Worm (Caenorhabditis elegans) whole organism, L2 larva: ENCODE data around the gene srg-4.

ENCODE experiments used
- alr-1 ChIP-seq: fragments of 150-350 bp; optimal IDR thresholded peaks from 2 replicates; lab custom pipeline; 2014; ENCODE audit warnings: missing biosample characterization, missing genetic modification characterization
- ceh-82 ChIP-seq: fragments of 150-350 bp; optimal IDR thresholded peaks from 2 replicates; lab custom pipeline; 2014; ENCODE audit warnings: missing biosample characterization, missing genetic modification characterization
- dmd-4 ChIP-seq: sonication (generic microtip); optimal IDR thresholded peaks from 2 replicates; lab custom pipeline; 2017; ENCODE audit warnings: missing biosample characterization, missing genetic modification characterization
- fos-1 ChIP-seq: fragments of 150-350 bp; optimal IDR thresholded peaks from 2 replicates; lab custom pipeline; 2014; ENCODE audit warnings: missing biosample characterization, missing genetic modification characterization
- lin-39 ChIP-seq: fragments of 150-350 bp; optimal IDR thresholded peaks from 2 replicates; lab custom pipeline; 2014; ENCODE audit warnings: missing biosample characterization, missing genetic modification reagents, missing genetic modification characterization
- mdl-1 ChIP-seq, 2 experiments: fragments of 150-350 bp in 1 of 2; sonication (generic microtip) in 1 of 2; optimal IDR thresholded peaks; 2 replicates each; lab custom pipeline; 2017; ENCODE audit warnings: missing biosample characterization in 2 of 2, missing genetic modification characterization in 2 of 2
- nhr-12 ChIP-seq: fragments of 150-350 bp; optimal IDR thresholded peaks from 2 replicates; lab custom pipeline; 2014; ENCODE audit warnings: missing biosample characterization, missing genetic modification characterization
- peb-1 ChIP-seq: fragments of 150-350 bp; optimal IDR thresholded peaks from 2 replicates; lab custom pipeline; 2014; ENCODE audit warnings: missing biosample characterization, missing genetic modification characterization
- skn-1 ChIP-seq: sonication (generic microtip); optimal IDR thresholded peaks from 2 replicates; lab custom pipeline; 2017; ENCODE audit warnings: missing biosample characterization, missing genetic modification characterization
- snpc-4 ChIP-seq: fragments of 150-350 bp; optimal IDR thresholded peaks from 2 replicates; lab custom pipeline; 2014; ENCODE audit warnings: missing biosample characterization, missing genetic modification characterization
- unc-39 ChIP-seq: fragments of 150-350 bp; optimal IDR thresholded peaks from 2 replicates; lab custom pipeline; 2014; ENCODE audit warnings: missing biosample characterization, missing genetic modification characterization
- ztf-4 ChIP-seq: fragments of 150-350 bp; optimal IDR thresholded peaks from 2 replicates; lab custom pipeline; 2014; ENCODE audit warnings: missing biosample characterization, missing genetic modification characterization

DNA sequence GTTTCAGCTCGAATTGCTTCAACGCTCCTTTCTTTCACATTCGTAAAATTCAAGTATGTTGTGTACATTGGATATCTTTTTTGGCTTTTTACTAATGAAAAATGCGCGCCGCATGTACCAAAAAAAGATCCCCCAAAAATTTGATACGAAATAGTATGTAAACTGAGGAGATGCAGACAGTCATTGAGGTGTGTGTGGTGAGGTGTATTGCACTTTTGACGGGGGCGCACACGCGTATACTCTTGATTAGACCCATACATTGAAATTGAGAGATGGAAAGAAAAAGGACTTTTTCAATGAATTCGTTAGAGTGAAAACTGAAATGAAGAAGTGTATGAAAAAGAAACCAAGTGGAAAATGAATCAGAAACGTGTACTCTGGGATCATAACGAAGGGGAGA lies 40.5 kb downstream of the srg-4 start:
- TF ChIP-seq skn-1 (tag; lab: Kevin White, UChicago), result no peak
- no peak for TF ChIP-seq ceh-82 (tag; lab: Kevin White, UChicago)
- TF ChIP-seq mdl-1 (tag; optimal IDR thresholded peaks at IDR 0.05; lab: Kevin White, UChicago), result no peak
- TF ChIP-seq dmd-4 (tag; lab: Kevin White, UChicago), result no peak
- TF ChIP-seq alr-1 (tag; lab: Kevin White, UChicago), result no peak
- TF ChIP-seq lin-39 (tag; lab: Kevin White, UChicago), result no peak
- no peak for TF ChIP-seq fos-1 (tag; lab: Kevin White, UChicago)
- TF ChIP-seq ztf-4 (tag; lab: Kevin White, UChicago), result no peak
- TF ChIP-seq unc-39 (tag; lab: Kevin White, UChicago), result no peak
- no peak for TF ChIP-seq nhr-12 (tag; lab: Kevin White, UChicago)
- TF ChIP-seq snpc-4 (tag; lab: Kevin White, UChicago), result no peak
- no peak for TF ChIP-seq peb-1 (tag; lab: Kevin White, UChicago)
